Worm (Caenorhabditis elegans): Measurements from ENCODE around the gene ceh-7.

ceh-7 gene

DNA sequence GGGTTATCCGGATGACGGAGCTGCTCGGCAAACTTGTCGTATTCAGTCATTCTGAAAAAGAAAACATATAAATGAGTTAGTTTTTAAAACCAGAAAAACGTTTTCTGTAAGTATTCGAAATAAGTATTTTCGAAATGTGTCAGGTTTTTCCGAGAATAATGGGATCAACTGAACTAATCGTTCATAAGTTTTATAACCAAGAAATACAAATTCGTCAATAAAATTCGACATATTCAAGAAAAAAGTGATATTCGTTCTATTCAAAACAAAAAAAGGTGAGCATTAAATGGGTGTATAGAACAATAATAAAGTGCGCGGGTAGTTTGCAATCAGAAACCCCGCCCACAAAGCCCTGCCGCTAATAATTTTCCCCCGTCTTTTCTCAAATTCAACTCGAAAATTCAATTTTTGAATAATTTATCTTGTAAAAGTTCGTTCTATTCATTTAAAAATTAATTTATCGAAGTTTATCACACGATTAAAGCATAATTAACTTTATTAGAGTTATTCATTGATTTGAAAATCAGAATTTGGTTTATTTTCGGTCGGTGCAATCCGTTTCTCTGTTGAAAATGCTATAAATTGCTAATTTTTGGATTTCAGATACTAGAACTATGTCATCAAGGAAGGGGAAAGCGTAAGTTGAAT is 12.7 kb upstream of the ceh-7 start, which contains the start of the genes cyn-11 and T01B7.5:
cyn-11 (minus strand) TSS at position 51 of the 648 bp plus-strand sequence.
T01B7.5 (plus strand) TSS at position 598 of the 648 bp plus-strand sequence.
- TF ChIP-seq sptf-2 (GFP tag; optimal IDR thresholded peaks at IDR 0.05): no peak
- TF ChIP-seq ceh-91 (GFP tag; IDR thresholded peaks at IDR 0.05): no peak
- TF ChIP-seq F23B12.7 (tag; optimal IDR thresholded peaks at IDR 0.05; ENCODE audit: insufficient read depth): no peak
- no peak for TF ChIP-seq repo-1 (tag; optimal IDR thresholded peaks at IDR 0.05)
- no peak for TF ChIP-seq ceh-58 (GFP tag; IDR thresholded peaks at IDR 0.05)
- TF ChIP-seq ceh-100 (GFP tag; IDR thresholded peaks at IDR 0.05): peak; percentile 25; the same call in 1 of the 2 replicates
- TF ChIP-seq tlf-1 (GFP tag; optimal IDR thresholded peaks at IDR 0.05): no peak
- TF ChIP-seq mcd-1 (GFP tag; IDR thresholded peaks at IDR 0.05): no peak
- TF ChIP-seq nhr-80 (tag; optimal IDR thresholded peaks at IDR 0.05): peak; percentile 3
- TF ChIP-seq C17E4.6 (GFP tag; IDR thresholded peaks at IDR 0.05): no peak
- no peak for TF ChIP-seq sea-2 (GFP tag; IDR thresholded peaks at IDR 0.05)
- peak; percentile 29 for TF ChIP-seq attf-5 (GFP tag; optimal IDR thresholded peaks at IDR 0.05)
- TF ChIP-seq efl-1 (GFP tag; optimal IDR thresholded peaks at IDR 0.05): peak; percentile 46

DNA sequence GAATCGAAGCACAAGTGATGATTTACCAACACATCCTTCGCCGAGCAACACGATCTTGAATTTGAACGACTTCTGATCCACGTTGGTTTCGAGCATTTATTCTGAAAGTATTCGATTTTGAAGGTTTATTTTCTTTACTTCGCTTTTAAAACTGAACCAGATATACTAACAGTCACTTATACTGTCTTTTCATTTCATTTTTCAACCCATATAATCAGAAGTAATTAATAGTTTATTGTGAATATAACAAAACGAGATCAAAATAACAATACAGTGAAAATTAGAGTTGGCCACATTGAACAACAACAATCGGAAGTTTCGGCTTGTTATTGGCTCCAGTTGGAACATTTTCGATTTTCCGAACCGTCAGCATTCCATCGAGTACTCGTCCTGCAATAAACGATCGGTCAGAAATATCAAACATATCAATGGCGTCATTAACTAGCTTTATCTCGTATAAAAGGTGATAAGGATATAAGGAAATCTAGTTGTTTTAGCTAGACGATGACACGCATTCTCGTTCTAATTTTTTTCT is 11.4 kb upstream of the ceh-7 start, which contains the start of the genes rab-21 and T01B7.13:
rab-21 (minus strand) TSS at position 101 of the 535 bp plus-strand sequence.
T01B7.13 (plus strand) TSS at position 485 of the 535 bp plus-strand sequence.
- TF ChIP-seq cebp-1 (GFP tag; IDR thresholded peaks at IDR 0.05) (no peak), cebp-1 (tag; optimal IDR thresholded peaks at IDR 0.05) (no peak), Y79H2A.3 (GFP tag; conservative IDR thresholded peaks at IDR 0.05) (no peak), F55B11.4 (tag; optimal IDR thresholded peaks at IDR 0.05; ENCODE audit: borderline replicate concordance, insufficient read depth) (no peak), ceh-58 (GFP tag; IDR thresholded peaks at IDR 0.05) (no peak), tbx-9 (tag; optimal IDR thresholded peaks at IDR 0.05; ENCODE audit: borderline replicate concordance) (no peak), ceh-91 (GFP tag; IDR thresholded peaks at IDR 0.05) (no peak), K11D2.4 (GFP tag; IDR thresholded peaks at IDR 0.05) (no peak)

DNA sequence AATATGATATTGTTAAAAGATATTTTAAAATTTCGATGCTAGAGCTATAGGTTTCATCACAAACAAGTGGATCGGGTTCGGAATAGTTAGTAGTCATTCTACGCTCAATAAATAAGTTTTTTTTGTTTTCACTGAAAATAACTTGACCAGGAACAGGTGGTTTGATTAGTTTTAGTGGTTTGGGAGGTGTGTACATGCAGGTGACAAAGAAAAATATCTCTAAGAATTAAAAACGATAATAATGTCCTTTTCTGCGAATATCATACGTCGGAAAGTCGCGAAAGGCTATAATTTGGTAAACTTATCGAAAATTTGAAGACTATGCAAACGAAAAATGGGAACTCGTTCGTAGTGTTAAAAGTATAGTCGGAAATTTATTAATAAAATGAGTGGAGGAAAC is 6.7 kb upstream of the ceh-7 start, which contains the start of gene srg-15:
srg-15 (minus strand) TSS at position 101 of the 400 bp plus-strand sequence.
- no peak for TF ChIP-seq sptf-2 (GFP tag; optimal IDR thresholded peaks at IDR 0.05)
- no peak for TF ChIP-seq nhr-179 (tag; optimal IDR thresholded peaks at IDR 0.05)
- no peak for TF ChIP-seq lsy-27 (tag; optimal IDR thresholded peaks at IDR 0.05; ENCODE audit: borderline replicate concordance, insufficient read depth)
- TF ChIP-seq somi-1 (GFP tag; optimal IDR thresholded peaks at IDR 0.05): no peak
- TF ChIP-seq tbx-9 (tag; optimal IDR thresholded peaks at IDR 0.05; ENCODE audit: borderline replicate concordance): no peak
- TF ChIP-seq Y53G8AR.9 (GFP tag; conservative IDR thresholded peaks at IDR 0.05): no peak
- no peak for TF ChIP-seq tlf-1 (GFP tag; optimal IDR thresholded peaks at IDR 0.05)
- TF ChIP-seq ceh-91 (GFP tag; IDR thresholded peaks at IDR 0.05): no peak
- TF ChIP-seq ztf-22 (GFP tag; optimal IDR thresholded peaks at IDR 0.05): no peak
- TF ChIP-seq K11D2.4 (GFP tag; IDR thresholded peaks at IDR 0.05): no peak
- no peak for TF ChIP-seq bed-2 (GFP tag; IDR thresholded peaks at IDR 0.05)
- no peak for TF ChIP-seq ets-4 (GFP tag; optimal IDR thresholded peaks at IDR 0.05)
- no peak for TF ChIP-seq die-1 (tag; optimal IDR thresholded peaks at IDR 0.05)
- TF ChIP-seq nhr-90 (tag; optimal IDR thresholded peaks at IDR 0.05): no peak
- no peak for TF ChIP-seq mes-4 (tag; optimal IDR thresholded peaks at IDR 0.05)
- TF ChIP-seq mcd-1 (GFP tag; IDR thresholded peaks at IDR 0.05): no peak
- TF ChIP-seq B0261.1 (tag; optimal IDR thresholded peaks at IDR 0.05): no peak
- no peak for TF ChIP-seq lsl-1 (GFP tag; optimal IDR thresholded peaks at IDR 0.05)
- no peak for TF ChIP-seq rpc-1 (optimal IDR thresholded peaks at IDR 0.05)
- no peak for TF ChIP-seq rpc-1 (tag; optimal IDR thresholded peaks at IDR 0.05)

Data from whole organism, young adult.